Worm (Caenorhabditis elegans) whole organism, L4 larva: Measurements from ENCODE around the gene apd-3.

Experiments
- F10B5.3 ChIP-seq: sonication (generic microtip); optimal IDR thresholded peaks from 2 replicates; lab custom pipeline; 2016; ENCODE audit warnings: mild to moderate bottlenecking, missing genetic modification characterization, missing compliant biosample characterization
- F26F4.8 ChIP-seq: fragments of 200-800 bp; sonication (Bioruptor generic); conservative IDR thresholded peaks from 2 replicates; pipeline ENCODE4 v1.3.6; 2022; ENCODE audit warnings: missing genetic modification characterization, missing compliant biosample characterization
- F37D6.2 ChIP-seq: sonication (generic microtip); optimal IDR thresholded peaks from 2 replicates; lab custom pipeline; 2016; ENCODE audit warnings: mild to moderate bottlenecking, missing genetic modification characterization, missing compliant biosample characterization
- F44E2.7 ChIP-seq: fragments of 200-800 bp; sonication (Bioruptor generic); IDR thresholded peaks from 2 replicates; pipeline ENCODE4 v2.1.2; 2022; ENCODE audit warnings: missing genetic modification characterization, missing compliant biosample characterization
- Y5F2A.4 ChIP-seq: fragments of 200-800 bp; sonication (Bioruptor generic); optimal IDR thresholded peaks from 2 replicates; lab custom pipeline; 2018; ENCODE audit warnings: mild to moderate bottlenecking, missing genetic modification characterization, missing compliant biosample characterization
- ZK546.5 ChIP-seq, 2 experiments: sonication (generic microtip); optimal IDR thresholded peaks; 2 replicates each; lab custom pipeline; 2017; ENCODE audit warnings: missing biosample characterization in 2 of 2, missing genetic modification characterization in 2 of 2
- ama-1 ChIP-seq: fragments of 150-350 bp; optimal IDR thresholded peaks from 2 replicates; lab custom pipeline; 2014; ENCODE audit warnings: inconsistent platforms, mixed read lengths
- ceh-20 ChIP-seq: fragments of 200-800 bp; sonication (Bioruptor generic); IDR thresholded peaks from 2 replicates; pipeline ENCODE4 v1.3.6; 2022; ENCODE audit warnings: missing genetic modification reagents, missing genetic modification characterization, missing compliant biosample characterization
- ctbp-1 ChIP-seq: fragments of 200-800 bp; sonication (Bioruptor generic); IDR thresholded peaks from 2 replicates; pipeline ENCODE4 v1.3.6; 2022; ENCODE audit warnings: missing genetic modification reagents, missing genetic modification characterization, missing compliant biosample characterization
- daf-12 ChIP-seq: fragments of 150-350 bp; optimal IDR thresholded peaks from 2 replicates; lab custom pipeline; 2014; ENCODE audit warnings: missing biosample characterization, missing genetic modification reagents, missing genetic modification characterization
- daf-16 ChIP-seq, 3 experiments: sonication (generic microtip); optimal IDR thresholded peaks; 2 replicates each; lab custom pipeline; 2016 to 2017; ENCODE audit warnings: missing genetic modification characterization in 3 of 3, missing genetic modification reagents in 3 of 3, mild to moderate bottlenecking in 2 of 3, missing compliant biosample characterization in 2 of 3, missing biosample characterization in 1 of 3, moderate library complexity in 1 of 3
- daf-19 ChIP-seq: fragments of 200-800 bp; sonication (Bioruptor generic); conservative IDR thresholded peaks from 2 replicates; pipeline ENCODE4 v1.3.6; 2022; ENCODE audit warnings: missing genetic modification characterization, missing compliant biosample characterization
- dmd-6 ChIP-seq: fragments of 200-800 bp; sonication (Bioruptor generic); IDR thresholded peaks from 2 replicates; pipeline ENCODE4 v1.3.6; 2022; ENCODE audit warnings: missing genetic modification reagents, missing genetic modification characterization, missing compliant biosample characterization
- dmd-9 ChIP-seq: fragments of 200-800 bp; sonication (Bioruptor generic); IDR thresholded peaks from 2 replicates; pipeline ENCODE4 v1.3.6; 2022; ENCODE audit warnings: missing genetic modification reagents, missing genetic modification characterization, missing compliant biosample characterization
- dpl-1 ChIP-seq: fragments of 150-350 bp; optimal IDR thresholded peaks from 2 replicates; lab custom pipeline; 2014; ENCODE audit warnings: missing biosample characterization, missing genetic modification reagents, missing genetic modification characterization
- fkh-10 ChIP-seq: fragments of 150-350 bp; optimal IDR thresholded peaks from 2 replicates; lab custom pipeline; 2014; ENCODE audit warnings: missing biosample characterization, missing genetic modification reagents, missing genetic modification characterization
- fos-1 ChIP-seq: fragments of 150-350 bp; optimal IDR thresholded peaks from 2 replicates; lab custom pipeline; 2014; ENCODE audit warnings: missing biosample characterization, missing genetic modification characterization
- gei-8 ChIP-seq: fragments of 200-800 bp; sonication (Bioruptor generic); optimal IDR thresholded peaks from 2 replicates; lab custom pipeline; 2018; ENCODE audit warnings: mild to moderate bottlenecking, missing genetic modification characterization, missing compliant biosample characterization
- hif-1 ChIP-seq, 2 experiments: sonication (generic microtip); optimal IDR thresholded peaks; 2 replicates each; lab custom pipeline; 2016 to 2017; ENCODE audit warnings: missing compliant biosample characterization in 2 of 2, missing genetic modification characterization in 2 of 2, missing genetic modification reagents in 2 of 2, missing genotype in 2 of 2, mild to moderate bottlenecking in 1 of 2
- hlh-11 ChIP-seq: fragments of 200-800 bp; sonication (Bioruptor generic); optimal IDR thresholded peaks from 2 replicates; lab custom pipeline; 2018; ENCODE audit warnings: mild to moderate bottlenecking, missing genetic modification characterization, missing compliant biosample characterization
- hmg-1.1 ChIP-seq: fragments of 200-800 bp; sonication (Bioruptor generic); IDR thresholded peaks from 2 replicates; pipeline ENCODE4 v1.3.6; 2022; ENCODE audit warnings: missing genetic modification reagents, missing genetic modification characterization, missing compliant biosample characterization
- lin-1 ChIP-seq: fragments of 200-800 bp; sonication (Bioruptor generic); IDR thresholded peaks from 2 replicates; pipeline ENCODE4 v1.3.6; 2022; ENCODE audit warnings: missing genetic modification reagents, missing genetic modification characterization, missing compliant biosample characterization
- lin-13 ChIP-seq: fragments of 150-350 bp; optimal IDR thresholded peaks from 2 replicates; lab custom pipeline; 2014; ENCODE audit warnings: missing biosample characterization, missing genetic modification reagents, missing genetic modification characterization
- lin-29 ChIP-seq: fragments of 200-800 bp; sonication (Bioruptor generic); IDR thresholded peaks from 2 replicates; pipeline ENCODE4 v1.3.6; 2022; ENCODE audit warnings: missing genetic modification reagents, missing genetic modification characterization, missing compliant biosample characterization
- madf-5 ChIP-seq, 2 experiments: fragments of 200-800 bp; sonication (Bioruptor generic); IDR thresholded peaks; 2 replicates each; pipeline ENCODE4 v1.3.6; 2022; ENCODE audit warnings: missing compliant biosample characterization in 2 of 2, missing genetic modification characterization in 2 of 2
- mxl-3 ChIP-seq: fragments of 200-800 bp; sonication (Bioruptor generic); optimal IDR thresholded peaks from 2 replicates; lab custom pipeline; 2018; ENCODE audit warnings: mild to moderate bottlenecking, missing genetic modification characterization, missing compliant biosample characterization
- nhr-10 ChIP-seq: fragments of 150-350 bp; optimal IDR thresholded peaks from 2 replicates; lab custom pipeline; 2014; ENCODE audit warnings: missing biosample characterization, missing genetic modification characterization
- nhr-102 ChIP-seq: sonication (generic microtip); optimal IDR thresholded peaks from 2 replicates; lab custom pipeline; 2016; ENCODE audit warnings: mild to moderate bottlenecking, missing genetic modification characterization, moderate library complexity, missing compliant biosample characterization
- nhr-111 ChIP-seq: fragments of 200-800 bp; sonication (Bioruptor generic); optimal IDR thresholded peaks from 2 replicates; lab custom pipeline; 2018; ENCODE audit warnings: mild to moderate bottlenecking, missing genetic modification characterization, missing compliant biosample characterization
- nhr-25 ChIP-seq: sonication (generic microtip); optimal IDR thresholded peaks from 2 replicates; lab custom pipeline; 2017; ENCODE audit warnings: missing genetic modification characterization, mild to moderate bottlenecking, missing compliant biosample characterization, antibody characterized with exemption, moderate library complexity, borderline replicate concordance; ENCODE audit not compliant: insufficient read depth
- pha-4 ChIP-seq, 2 experiments: fragments of 150-350 bp in 1 of 2; fragments of 200-800 bp in 1 of 2; sonication (Bioruptor generic) in 1 of 2; IDR thresholded peaks in 1 of 2; optimal IDR thresholded peaks in 1 of 2; 2 replicates each; pipeline versions ENCODE4 v1.3.6 to Lab custom; 2014 to 2022; ENCODE audit warnings: missing genetic modification characterization in 2 of 2, missing genetic modification reagents in 2 of 2, missing biosample characterization in 1 of 2, missing compliant biosample characterization in 1 of 2
- skn-1 ChIP-seq: fragments of 150-350 bp; optimal IDR thresholded peaks from 2 replicates; lab custom pipeline; 2014; ENCODE audit warnings: missing biosample characterization, missing genetic modification characterization
- spr-3 ChIP-seq: fragments of 200-800 bp; sonication (Bioruptor generic); optimal IDR thresholded peaks from 2 replicates; lab custom pipeline; 2018; ENCODE audit warnings: mild to moderate bottlenecking, missing genetic modification characterization, missing compliant biosample characterization
- unc-130 ChIP-seq: sonication (generic microtip); optimal IDR thresholded peaks from 2 replicates; lab custom pipeline; 2016; ENCODE audit warnings: missing genetic modification reagents, missing genetic modification characterization, missing compliant biosample characterization
- unc-39 ChIP-seq: sonication (generic microtip); optimal IDR thresholded peaks from 2 replicates; lab custom pipeline; 2017; ENCODE audit warnings: missing biosample characterization, missing genetic modification characterization
- unc-62 ChIP-seq, 3 experiments: fragments of 150-350 bp in 1 of 3; sonication (generic microtip); optimal IDR thresholded peaks in 2 of 3; peaks in 1 of 3; 1 replicate in 1 of 3; 2 replicates in 2 of 3; lab custom pipeline; 2014 to 2017; ENCODE audit warnings: missing biosample characterization in 3 of 3, missing genetic modification characterization in 3 of 3, missing genetic modification reagents in 3 of 3, missing genotype in 1 of 3
- vab-7 ChIP-seq: fragments of 200-800 bp; sonication (Bioruptor generic); IDR thresholded peaks from 2 replicates; pipeline ENCODE4 v1.3.6; 2022; ENCODE audit warnings: missing genetic modification reagents, missing genetic modification characterization, missing compliant biosample characterization
- zip-11 ChIP-seq: fragments of 200-800 bp; sonication (Bioruptor generic); IDR thresholded peaks from 2 replicates; pipeline ENCODE4 v1.3.6; 2022; ENCODE audit warnings: missing genetic modification characterization, missing compliant biosample characterization
- zip-2 ChIP-seq: fragments of 150-350 bp; optimal IDR thresholded peaks from 2 replicates; lab custom pipeline; 2014; ENCODE audit warnings: missing biosample characterization, missing genetic modification characterization
- ztf-11 ChIP-seq: fragments of 150-350 bp; optimal IDR thresholded peaks from 2 replicates; lab custom pipeline; 2014; ENCODE audit warnings: missing biosample characterization, missing genetic modification characterization

The apd-3 gene

ce11 chrII:3567066-3567465, 20.8 kb upstream of the apd-3 start:
- no peak for TF ChIP-seq mxl-3 (GFP tag; lab: Kevin White, UChicago)
- no peak for TF ChIP-seq nhr-102 (tag; lab: Kevin White, UChicago)
- peak in 1 of 2 experiments; percentile 91 for TF ChIP-seq unc-62 (GFP tag; optimal IDR thresholded peaks at IDR 0.05 in 1 of 2; lab: Kevin White, UChicago)
- TF ChIP-seq unc-62 (tag; optimal IDR thresholded peaks at IDR 0.05; lab: Kevin White, UChicago): no peak
- TF ChIP-seq F37D6.2 (tag; lab: Kevin White, UChicago): no peak

- TF ChIP-seq daf-16 (GFP tag; optimal IDR thresholded peaks at IDR 0.05; lab: Kevin White, UChicago): no peak
- TF ChIP-seq daf-16 (tag; optimal IDR thresholded peaks at IDR 0.05; lab: Kevin White, UChicago): no peak
- TF ChIP-seq Y5F2A.4 (GFP tag; lab: Kevin White, UChicago): no peak
- no peak for TF ChIP-seq zip-2
- no peak for TF ChIP-seq ZK546.5 (tag; optimal IDR thresholded peaks at IDR 0.05; lab: Kevin White, UChicago)
- no peak for TF ChIP-seq nhr-111 (GFP tag; lab: Kevin White, UChicago)
- no peak for TF ChIP-seq lin-13 (GFP tag; lab: Kevin White, UChicago)
- no peak for TF ChIP-seq lin-29 (GFP tag; lab: Robert Waterston, UW)
- TF ChIP-seq fos-1: no peak
- TF ChIP-seq unc-62 (GFP tag; optimal IDR thresholded peaks at IDR 0.05 in 1 of 2; lab: Kevin White, UChicago): no peak
- TF ChIP-seq unc-62 (tag; optimal IDR thresholded peaks at IDR 0.05; lab: Kevin White, UChicago): no peak
- TF ChIP-seq F44E2.7 (GFP tag; lab: Robert Waterston, UW): no peak
- no peak for TF ChIP-seq ctbp-1 (GFP tag; lab: Robert Waterston, UW)
- TF ChIP-seq madf-5 (GFP tag; IDR thresholded peaks at IDR 0.05; lab: Robert Waterston, UW): no peak
- no peak for TF ChIP-seq zip-11
- TF ChIP-seq F37D6.2 (tag; lab: Kevin White, UChicago): no peak
- no peak for TF ChIP-seq nhr-102 (tag; lab: Kevin White, UChicago)
- no peak for TF ChIP-seq unc-130 (GFP tag; lab: Kevin White, UChicago)
These were observed 16.2 kb upstream of the apd-3 start, which contains the start of gene W10G11.3 for ce11 chrII:3562419-3562818. W10G11.3 (minus strand) TSS chrII:3562519.

ce11 chrII:3561561-3561960, 15.3 kb upstream of the apd-3 start, which contains the start of gene W10G11.2:
W10G11.2 (minus strand) TSS chrII:3561661.
- TF ChIP-seq fkh-10 (GFP tag; lab: Kevin White, UChicago) (no peak), lin-1 (no peak), fos-1 (no peak), ztf-11 (tag; lab: Kevin White, UChicago) (no peak), nhr-25 (tag; lab: Kevin White, UChicago) (no peak), nhr-10 (tag; lab: Kevin White, UChicago) (no peak), ama-1 (lab: Kevin White, UChicago) (no peak), F10B5.3 (tag; lab: Kevin White, UChicago) (no peak), gei-8 (no peak), hlh-11 (tag; lab: Kevin White, UChicago) (no peak)

ce11 chrII:3560592-3560991, 14.4 kb upstream of the apd-3 start, which contains the start of gene W10G11.1:
W10G11.1 (minus strand) TSS chrII:3560692.
- TF ChIP-seq dpl-1: no peak
- TF ChIP-seq pha-4 (GFP tag; IDR thresholded peaks at IDR 0.05; lab: Robert Waterston, UW): no peak
- TF ChIP-seq pha-4 (tag; optimal IDR thresholded peaks at IDR 0.05; lab: Kevin White, UChicago): no peak
- TF ChIP-seq Y5F2A.4 (GFP tag; lab: Kevin White, UChicago): no peak
- no peak for TF ChIP-seq daf-19 (GFP tag; lab: Robert Waterston, UW)
- no peak for TF ChIP-seq dmd-9 (GFP tag; lab: Robert Waterston, UW)
- TF ChIP-seq skn-1 (tag; lab: Kevin White, UChicago): no peak
- TF ChIP-seq lin-29 (GFP tag; lab: Robert Waterston, UW): no peak
- TF ChIP-seq ama-1 (lab: Kevin White, UChicago): no peak
- no peak for TF ChIP-seq spr-3 (GFP tag; lab: Kevin White, UChicago)
- no peak for TF ChIP-seq dmd-6 (GFP tag; lab: Robert Waterston, UW)
- no peak for TF ChIP-seq daf-12 (tag; lab: Kevin White, UChicago)
- TF ChIP-seq mxl-3 (GFP tag; lab: Kevin White, UChicago): no peak
- no peak for TF ChIP-seq daf-16 (GFP tag; optimal IDR thresholded peaks at IDR 0.05; lab: Kevin White, UChicago)
- no peak for TF ChIP-seq daf-16 (tag; optimal IDR thresholded peaks at IDR 0.05; lab: Kevin White, UChicago)
- no peak for TF ChIP-seq ceh-20 (GFP tag; lab: Robert Waterston, UW)
- no peak for TF ChIP-seq F26F4.8 (GFP tag; lab: Robert Waterston, UW)
- no peak for TF ChIP-seq hmg-1.1
- TF ChIP-seq F10B5.3 (tag; lab: Kevin White, UChicago): no peak
- TF ChIP-seq unc-39 (tag; lab: Kevin White, UChicago): no peak
- no peak for TF ChIP-seq hif-1 (tag; optimal IDR thresholded peaks at IDR 0.05; lab: Kevin White, UChicago)
- no peak for TF ChIP-seq vab-7
- TF ChIP-seq, all 104 proteins: peak for 0
